Worm (Caenorhabditis elegans): ENCODE measurements around the gene fipr-21.

fipr-21 gene

ce11 chrX:10302430-10302829 is 1.9 kb upstream of the fipr-21 start, which contains the start of gene fip-5:
Gene fip-5, plus strand, starts transcription at chrX:10302741.
- TF ChIP-seq tab-1 (GFP tag; IDR thresholded peaks at IDR 0.05) (no peak), med-1 (GFP tag; optimal IDR thresholded peaks at IDR 0.05; ENCODE audit: insufficient read depth) (no peak)

- TF ChIP-seq flt-1 (GFP tag; IDR thresholded peaks at IDR 0.05) (no peak), cog-1 (tag; optimal IDR thresholded peaks at IDR 0.05) (no peak), tab-1 (GFP tag; IDR thresholded peaks at IDR 0.05) (no peak), klf-2 (GFP tag; conservative IDR thresholded peaks at IDR 0.05) (no peak), ztf-23 (GFP tag; IDR thresholded peaks at IDR 0.05) (no peak), ref-1 (GFP tag; conservative IDR thresholded peaks at IDR 0.05) (no peak), ztf-29 (GFP tag; IDR thresholded peaks at IDR 0.05) (no peak)
Observed at ce11 chrX:10306289-10306688, 2.0 kb downstream of the fipr-21 start, which contains the start of gene cnc-8. Gene cnc-8, plus strand, starts transcription at chrX:10306595.

- TF ChIP-seq T22C8.4 (GFP tag; IDR thresholded peaks at IDR 0.05) (no peak), ref-1 (GFP tag; conservative IDR thresholded peaks at IDR 0.05) (no peak), flt-1 (GFP tag; IDR thresholded peaks at IDR 0.05) (no peak), ztf-23 (GFP tag; IDR thresholded peaks at IDR 0.05) (no peak), ztf-29 (GFP tag; IDR thresholded peaks at IDR 0.05) (no peak), med-1 (GFP tag; optimal IDR thresholded peaks at IDR 0.05; ENCODE audit: insufficient read depth) (no peak), cog-1 (tag; optimal IDR thresholded peaks at IDR 0.05) (no peak), tab-1 (GFP tag; IDR thresholded peaks at IDR 0.05) (no peak), klf-2 (GFP tag; conservative IDR thresholded peaks at IDR 0.05) (no peak)
Observed at ce11 chrX:10306923-10307322, 2.6 kb downstream of the fipr-21 start.

ce11 chrX:10307495-10307894 is 3.2 kb downstream of the fipr-21 start, which contains the start of gene F41E7.7:
Gene F41E7.7, plus strand, starts transcription at chrX:10307795.
- TF ChIP-seq tab-1 (GFP tag; IDR thresholded peaks at IDR 0.05), result no peak
- TF ChIP-seq klf-2 (GFP tag; conservative IDR thresholded peaks at IDR 0.05), result no peak
- TF ChIP-seq flt-1 (GFP tag; IDR thresholded peaks at IDR 0.05), result no peak
- no peak for TF ChIP-seq med-1 (GFP tag; optimal IDR thresholded peaks at IDR 0.05; ENCODE audit: insufficient read depth)
- TF ChIP-seq T22C8.4 (GFP tag; IDR thresholded peaks at IDR 0.05), result no peak
- no peak for TF ChIP-seq cog-1 (tag; optimal IDR thresholded peaks at IDR 0.05)
- TF ChIP-seq ztf-23 (GFP tag; IDR thresholded peaks at IDR 0.05), result no peak

- TF ChIP-seq tab-1 (GFP tag; IDR thresholded peaks at IDR 0.05) (no peak), T22C8.4 (GFP tag; IDR thresholded peaks at IDR 0.05) (no peak), med-1 (GFP tag; optimal IDR thresholded peaks at IDR 0.05; ENCODE audit: insufficient read depth) (no peak), ztf-29 (GFP tag; IDR thresholded peaks at IDR 0.05) (no peak), ztf-23 (GFP tag; IDR thresholded peaks at IDR 0.05) (no peak)
Observed at ce11 chrX:10310366-10310765, 6.0 kb downstream of the fipr-21 start, which contains the start of gene F41E7.6. Gene F41E7.6, minus strand, starts transcription at chrX:10310466.

- TF ChIP-seq ztf-23 (GFP tag; IDR thresholded peaks at IDR 0.05), result no peak
- no peak for TF ChIP-seq ztf-29 (GFP tag; IDR thresholded peaks at IDR 0.05)
- TF ChIP-seq ref-1 (GFP tag; conservative IDR thresholded peaks at IDR 0.05), result no peak
- TF ChIP-seq med-1 (GFP tag; optimal IDR thresholded peaks at IDR 0.05; ENCODE audit: insufficient read depth), result no peak
- no peak for TF ChIP-seq T22C8.4 (GFP tag; IDR thresholded peaks at IDR 0.05)
- no peak for TF ChIP-seq cog-1 (tag; optimal IDR thresholded peaks at IDR 0.05)
- TF ChIP-seq tab-1 (GFP tag; IDR thresholded peaks at IDR 0.05), result no peak
- TF ChIP-seq flt-1 (GFP tag; IDR thresholded peaks at IDR 0.05), result no peak
- no peak for TF ChIP-seq klf-2 (GFP tag; conservative IDR thresholded peaks at IDR 0.05)
Observed at ce11 chrX:10315905-10316304, 11.6 kb downstream of the fipr-21 start, which contains the start of gene F41E7.9. Gene F41E7.9, minus strand, starts transcription at chrX:10316005.

ce11 chrX:10317565-10317964 is 13.2 kb downstream of the fipr-21 start, which contains the start of gene R07E3.6:
Gene R07E3.6, plus strand, starts transcription at chrX:10317722.
- TF ChIP-seq flt-1 (GFP tag; IDR thresholded peaks at IDR 0.05) (no peak), ztf-29 (GFP tag; IDR thresholded peaks at IDR 0.05) (no peak), T22C8.4 (GFP tag; IDR thresholded peaks at IDR 0.05) (no peak), ztf-23 (GFP tag; IDR thresholded peaks at IDR 0.05) (no peak)

ce11 chrX:10318437-10318836 is 14.1 kb downstream of the fipr-21 start:
- TF ChIP-seq tab-1 (GFP tag; IDR thresholded peaks at IDR 0.05) (no peak), ztf-23 (GFP tag; IDR thresholded peaks at IDR 0.05) (no peak), ztf-29 (GFP tag; IDR thresholded peaks at IDR 0.05) (no peak)

- TF ChIP-seq klf-2 (GFP tag; conservative IDR thresholded peaks at IDR 0.05) (no peak), ztf-23 (GFP tag; IDR thresholded peaks at IDR 0.05) (no peak), ref-1 (GFP tag; conservative IDR thresholded peaks at IDR 0.05) (no peak), med-1 (GFP tag; optimal IDR thresholded peaks at IDR 0.05; ENCODE audit: insufficient read depth) (no peak), ztf-29 (GFP tag; IDR thresholded peaks at IDR 0.05) (no peak), tab-1 (GFP tag; IDR thresholded peaks at IDR 0.05) (no peak), T22C8.4 (GFP tag; IDR thresholded peaks at IDR 0.05) (no peak), cog-1 (tag; optimal IDR thresholded peaks at IDR 0.05) (no peak), flt-1 (GFP tag; IDR thresholded peaks at IDR 0.05) (no peak)
Observed at ce11 chrX:10319653-10320052, 15.3 kb downstream of the fipr-21 start.

ce11 chrX:10321401-10321800 is 17.1 kb downstream of the fipr-21 start:
- TF ChIP-seq flt-1 (GFP tag; IDR thresholded peaks at IDR 0.05), result no peak
- no peak for TF ChIP-seq ztf-29 (GFP tag; IDR thresholded peaks at IDR 0.05)
- no peak for TF ChIP-seq T22C8.4 (GFP tag; IDR thresholded peaks at IDR 0.05)
- TF ChIP-seq ref-1 (GFP tag; conservative IDR thresholded peaks at IDR 0.05), result no peak
